Fruit fly (Drosophila melanogaster) whole organism, pupa: ENCODE results near the gene Hsp23.

Experiments
- CG10348 ChIP-seq: fragments of 200-800 bp; sonication (Bioruptor generic); IDR thresholded peaks from 2 replicates; pipeline ENCODE4 v1.3.6; 2022; ENCODE audit warnings: missing biosample characterization, missing genetic modification characterization
- CG12605 ChIP-seq: fragments of 200-800 bp; sonication (Bioruptor generic); IDR thresholded peaks from 2 replicates; pipeline ENCODE4 v1.3.6; 2022; ENCODE audit warnings: missing biosample characterization, missing genetic modification characterization
- CG13204 ChIP-seq: fragments of 200-800 bp; sonication (Bioruptor generic); optimal IDR thresholded peaks from 2 replicates; lab custom pipeline; 2018; ENCODE audit warnings: missing biosample characterization, mild to moderate bottlenecking, missing genetic modification characterization, moderate library complexity
- CG14655 ChIP-seq: fragments of 200-800 bp; sonication (Bioruptor generic); optimal IDR thresholded peaks from 3 replicates; lab custom pipeline; 2017; ENCODE audit warnings: mild to moderate bottlenecking, missing biosample characterization, missing genetic modification reagents, missing genetic modification characterization
- CG15710 ChIP-seq: fragments of 200-800 bp; sonication (Bioruptor generic); optimal IDR thresholded peaks from 2 replicates; lab custom pipeline; 2018; ENCODE audit warnings: missing biosample characterization, mild to moderate bottlenecking, missing genetic modification characterization, moderate library complexity
- CG17806 ChIP-seq: fragments of 200-800 bp; sonication (Bioruptor generic); optimal IDR thresholded peaks from 2 replicates; lab custom pipeline; 2018; ENCODE audit warnings: missing biosample characterization, mild to moderate bottlenecking, missing genetic modification characterization, moderate library complexity
- CG32121 ChIP-seq: fragments of 200-800 bp; sonication (Bioruptor generic); IDR thresholded peaks from 2 replicates; pipeline ENCODE4 v1.3.6; 2022; ENCODE audit warnings: missing biosample characterization, missing genetic modification characterization
- CG34367 ChIP-seq: fragments of 200-800 bp; sonication (Bioruptor generic); optimal IDR thresholded peaks from 2 replicates; lab custom pipeline; 2018; ENCODE audit warnings: missing biosample characterization, mild to moderate bottlenecking, missing genetic modification characterization
- CG4496 ChIP-seq: fragments of 200-800 bp; sonication (Bioruptor generic); IDR thresholded peaks from 3 replicates; pipeline ENCODE4 v1.3.6; 2022; ENCODE audit warnings: missing biosample characterization, missing genetic modification characterization
- CG8159 ChIP-seq: fragments of 200-800 bp; sonication (Bioruptor generic); optimal IDR thresholded peaks from 3 replicates; lab custom pipeline; 2018; ENCODE audit warnings: missing biosample characterization, mild to moderate bottlenecking, missing genetic modification characterization, moderate library complexity
- CG8301 ChIP-seq: fragments of 200-800 bp; sonication (Bioruptor generic); optimal IDR thresholded peaks from 2 replicates; lab custom pipeline; 2018; ENCODE audit warnings: missing biosample characterization, mild to moderate bottlenecking, missing genetic modification characterization
- CG9948 ChIP-seq: fragments of 200-800 bp; sonication (Bioruptor generic); optimal IDR thresholded peaks from 2 replicates; lab custom pipeline; 2018; ENCODE audit warnings: missing biosample characterization, mild to moderate bottlenecking, missing genetic modification characterization, moderate library complexity
- D1 ChIP-seq: fragments of 200-800 bp; sonication (Bioruptor generic); optimal IDR thresholded peaks from 2 replicates; lab custom pipeline; 2018; ENCODE audit warnings: missing biosample characterization, mild to moderate bottlenecking, missing genetic modification characterization, moderate library complexity
- EcR ChIP-seq: fragments of 200-800 bp; sonication (Bioruptor generic); optimal IDR thresholded peaks from 3 replicates; lab custom pipeline; 2019; ENCODE audit warnings: missing biosample characterization, missing genetic modification characterization, mild to moderate bottlenecking, moderate library complexity, missing genetic modification reagents
- Ets98B ChIP-seq: fragments of 200-800 bp; sonication (Bioruptor generic); IDR thresholded peaks from 2 replicates; pipeline ENCODE4 v1.3.6; 2022; ENCODE audit warnings: missing biosample characterization, missing genetic modification characterization
- Pif1A ChIP-seq: fragments of 200-800 bp; sonication (Bioruptor generic); optimal IDR thresholded peaks from 3 replicates; lab custom pipeline; 2016; ENCODE audit warnings: missing biosample characterization, missing genetic modification characterization
- Pif1B ChIP-seq: fragments of 200-800 bp; sonication (Bioruptor generic); optimal IDR thresholded peaks from 3 replicates; lab custom pipeline; 2016; ENCODE audit warnings: missing biosample characterization, missing genetic modification characterization
- Snoo ChIP-seq: fragments of 200-800 bp; sonication (Bioruptor generic); optimal IDR thresholded peaks from 3 replicates; lab custom pipeline; 2017; ENCODE audit warnings: missing biosample characterization, mild to moderate bottlenecking, missing genetic modification characterization, inconsistent platforms
- fd96Ca ChIP-seq: fragments of 200-800 bp; sonication (Bioruptor generic); IDR thresholded peaks from 3 replicates; pipeline ENCODE4 v1.3.6; 2022; ENCODE audit warnings: missing biosample characterization, missing genetic modification characterization
- gl ChIP-seq: fragments of 200-800 bp; sonication (Bioruptor generic); optimal IDR thresholded peaks from 2 replicates; lab custom pipeline; 2018; ENCODE audit warnings: missing biosample characterization, mild to moderate bottlenecking, missing genetic modification characterization
- rn ChIP-seq: fragments of 200-800 bp; sonication (Bioruptor generic); IDR thresholded peaks from 2 replicates; pipeline ENCODE4 v1.3.6; 2022; ENCODE audit warnings: missing biosample characterization, missing genetic modification characterization

Gene Hsp23

dm6 chr3L:9410030-9410589 is 28.4 kb downstream of the Hsp23 start:
- TF ChIP-seq Ets98B (GFP tag; lab: Robert Waterston, UW) (no peak), CG32121 (GFP tag; lab: Robert Waterston, UW) (no peak), Pif1A (no peak), Snoo (tag; lab: Kevin White, UChicago) (no peak), Pif1B (GFP tag; lab: Kevin White, UChicago) (no peak), CG8159 (tag; lab: Kevin White, UChicago) (no peak)

- TF ChIP-seq Pif1A (peak; percentile 59), CG4496 (GFP tag; lab: Robert Waterston, UW) (peak; percentile 75; the same call in 2 of the 3 replicates), gl (tag; lab: Kevin White, UChicago) (no peak), fd96Ca (GFP tag; lab: Robert Waterston, UW) (peak; percentile 65; the same call in 2 of the 3 replicates), rn (GFP tag; lab: Robert Waterston, UW) (0 out of 2 replicates have a peak, but pooled peaks have one; percentile 7), Snoo (tag; lab: Kevin White, UChicago) (peak; percentile 51), CG12605 (GFP tag; lab: Robert Waterston, UW) (peak; percentile 60), D1 (tag; lab: Kevin White, UChicago) (no peak), CG17806 (tag; lab: Kevin White, UChicago) (peak; percentile 61), CG14655 (GFP tag; lab: Kevin White, UChicago) (no peak), Pif1B (GFP tag; lab: Kevin White, UChicago) (peak; percentile 57), CG9948 (peak; percentile 64), CG13204 (no peak), CG15710 (peak; percentile 76), CG32121 (GFP tag; lab: Robert Waterston, UW) (peak; percentile 70), EcR (GFP tag; lab: Kevin White, UChicago) (peak; percentile 64), CG8301 (tag; lab: Kevin White, UChicago) (peak; percentile 36), CG10348 (GFP tag; lab: Robert Waterston, UW) (no peak), CG8159 (tag; lab: Kevin White, UChicago) (peak; percentile 61), CG34367 (tag; lab: Kevin White, UChicago) (peak; percentile 52), Ets98B (GFP tag; lab: Robert Waterston, UW) (peak; percentile 61)
Measured at dm6 chr3L:9410754-9411423, 29.2 kb downstream of the Hsp23 start, which contains the start of the genes CG4022 and Cpsf5. TSS of gene CG4022 (minus strand) at chr3L:9410832. TSS of gene Cpsf5 (plus strand) at chr3L:9411038.

dm6 chr3L:9417288-9417687 is 35.6 kb downstream of the Hsp23 start, which contains the start of gene CG3982:
TSS of gene CG3982 (minus strand) at chr3L:9417388.
- TF ChIP-seq CG34367 (tag; lab: Kevin White, UChicago) (no peak), Pif1A (no peak), fd96Ca (GFP tag; lab: Robert Waterston, UW) (no peak), CG13204 (no peak), Snoo (tag; lab: Kevin White, UChicago) (no peak), CG9948 (no peak), CG12605 (GFP tag; lab: Robert Waterston, UW) (no peak), Pif1B (GFP tag; lab: Kevin White, UChicago) (no peak), CG14655 (GFP tag; lab: Kevin White, UChicago) (no peak), CG4496 (GFP tag; lab: Robert Waterston, UW) (no peak), gl (tag; lab: Kevin White, UChicago) (no peak), Ets98B (GFP tag; lab: Robert Waterston, UW) (no peak)
- TF ChIP-seq, all 21 proteins: peak for 0

- TF ChIP-seq rn (GFP tag; lab: Robert Waterston, UW), result peak; percentile 60
- TF ChIP-seq CG12605 (GFP tag; lab: Robert Waterston, UW), result peak; percentile 62
- peak; percentile 89 for TF ChIP-seq fd96Ca (GFP tag; lab: Robert Waterston, UW)
- no peak for TF ChIP-seq EcR (GFP tag; lab: Kevin White, UChicago)
- peak; percentile 36 for TF ChIP-seq CG14655 (GFP tag; lab: Kevin White, UChicago)
- TF ChIP-seq Pif1B (GFP tag; lab: Kevin White, UChicago), result peak; percentile 5
- TF ChIP-seq Snoo (tag; lab: Kevin White, UChicago), result peak; percentile 21
- peak; percentile 61 for TF ChIP-seq Pif1A
- TF ChIP-seq CG15710, result peak; percentile 40
- TF ChIP-seq CG9948, result peak; percentile 45
- peak; percentile 85 for TF ChIP-seq Ets98B (GFP tag; lab: Robert Waterston, UW)
- no peak for TF ChIP-seq CG10348 (GFP tag; lab: Robert Waterston, UW)
- peak; percentile 47 for TF ChIP-seq CG8159 (tag; lab: Kevin White, UChicago)
- TF ChIP-seq CG17806 (tag; lab: Kevin White, UChicago), result peak; percentile 64
- TF ChIP-seq D1 (tag; lab: Kevin White, UChicago), result no peak
- peak; percentile 85 for TF ChIP-seq CG4496 (GFP tag; lab: Robert Waterston, UW)
- TF ChIP-seq CG8301 (tag; lab: Kevin White, UChicago), result peak; percentile 53
- TF ChIP-seq gl (tag; lab: Kevin White, UChicago), result no peak
- peak; percentile 90 for TF ChIP-seq CG32121 (GFP tag; lab: Robert Waterston, UW)
- TF ChIP-seq CG13204, result no peak
- peak; percentile 21 for TF ChIP-seq CG34367 (tag; lab: Kevin White, UChicago)
- TF ChIP-seq, all 21 proteins: peak for 16
Measured at dm6 chr3L:9419328-9419727, 37.6 kb downstream of the Hsp23 start.
